Fruit fly (Drosophila melanogaster) whole organism, embryonic: ENCODE data around the gene Ogdh.
A peak's percentile ranks its signal among the peaks of the same experiment; 100 is the strongest.

Source experiments
- Ada2b ChIP-seq: fragments of 200-800 bp; sonication (Bioruptor generic); IDR thresholded peaks from 2 replicates; pipeline ENCODE4 v1.3.6; 2022; ENCODE audit warnings: missing biosample characterization, missing genetic modification characterization
- Atf3 ChIP-seq: fragments of 200-800 bp; sonication (Bioruptor generic); optimal IDR thresholded peaks from 3 replicates; lab custom pipeline; 2016; ENCODE audit warnings: missing biosample characterization, missing genetic modification characterization
- B-H2 ChIP-seq: fragments of 200-800 bp; sonication (Bioruptor generic); optimal IDR thresholded peaks from 2 replicates; lab custom pipeline; 2018; ENCODE audit warnings: missing biosample characterization, mild to moderate bottlenecking, missing genetic modification characterization
- Bdp1 ChIP-seq: fragments of 200-800 bp; sonication (Bioruptor generic); optimal IDR thresholded peaks from 3 replicates; lab custom pipeline; 2016; ENCODE audit warnings: missing biosample characterization, missing genetic modification characterization
- Blimp-1 ChIP-seq: fragments of 200-800 bp; sonication (Bioruptor generic); optimal IDR thresholded peaks from 3 replicates; lab custom pipeline; 2018; ENCODE audit warnings: missing biosample characterization, missing genetic modification characterization, mild to moderate bottlenecking, moderate library complexity, missing genetic modification reagents
- CG1024 ChIP-seq: fragments of 200-800 bp; sonication (Bioruptor generic); IDR thresholded peaks from 2 replicates; pipeline ENCODE4 v1.3.6; 2022; ENCODE audit warnings: missing biosample characterization, missing genetic modification characterization
- CG10654 ChIP-seq: fragments of 200-800 bp; sonication (Bioruptor generic); optimal IDR thresholded peaks from 2 replicates; lab custom pipeline; 2016; ENCODE audit warnings: missing biosample characterization, missing genetic modification characterization
- CG11560 ChIP-seq: fragments of 200-800 bp; sonication (Bioruptor generic); IDR thresholded peaks from 3 replicates; pipeline ENCODE4 v1.3.6; 2022; ENCODE audit warnings: missing biosample characterization, missing genetic modification characterization
- CG12299 ChIP-seq: fragments of 200-800 bp; sonication (Bioruptor generic); optimal IDR thresholded peaks from 2 replicates; lab custom pipeline; 2018; ENCODE audit warnings: missing biosample characterization, mild to moderate bottlenecking, missing genetic modification characterization
- CG1233 ChIP-seq: fragments of 200-800 bp; sonication (Bioruptor generic); optimal IDR thresholded peaks from 4 replicates; lab custom pipeline; 2018; ENCODE audit warnings: missing biosample characterization, mild to moderate bottlenecking, missing genetic modification characterization
- CG15073 ChIP-seq: fragments of 200-800 bp; sonication (Bioruptor generic); optimal IDR thresholded peaks from 2 replicates; lab custom pipeline; 2016; ENCODE audit warnings: missing biosample characterization, missing genetic modification characterization
- CG15269 ChIP-seq: fragments of 200-800 bp; sonication (Bioruptor generic); optimal IDR thresholded peaks from 2 replicates; lab custom pipeline; 2018; ENCODE audit warnings: missing biosample characterization, mild to moderate bottlenecking, missing genetic modification characterization, moderate library complexity
- CG1603 ChIP-seq: fragments of 200-800 bp; sonication (Bioruptor generic); optimal IDR thresholded peaks from 2 replicates; lab custom pipeline; 2019; ENCODE audit warnings: missing biosample characterization, mild to moderate bottlenecking, missing genetic modification characterization, moderate library complexity
- CG17328 ChIP-seq: fragments of 200-800 bp; sonication (Bioruptor generic); IDR thresholded peaks from 2 replicates; pipeline ENCODE4 v1.3.6; 2022; ENCODE audit warnings: missing biosample characterization, missing genetic modification characterization
- CG2875 ChIP-seq: fragments of 200-800 bp; sonication (Bioruptor generic); optimal IDR thresholded peaks from 2 replicates; lab custom pipeline; 2017; ENCODE audit warnings: missing biosample characterization, mild to moderate bottlenecking, missing genetic modification characterization, missing genetic modification reagents
- CG33557 ChIP-seq: fragments of 200-800 bp; sonication (Bioruptor generic); optimal IDR thresholded peaks from 2 replicates; lab custom pipeline; 2019; ENCODE audit warnings: missing biosample characterization, mild to moderate bottlenecking, missing genetic modification characterization, moderate library complexity
- CG3407 ChIP-seq: fragments of 200-800 bp; sonication (Bioruptor generic); optimal IDR thresholded peaks from 2 replicates; lab custom pipeline; 2018; ENCODE audit warnings: missing biosample characterization, mild to moderate bottlenecking, missing genetic modification characterization
- CG34224 ChIP-seq: fragments of 200-800 bp; sonication (Bioruptor generic); IDR thresholded peaks from 3 replicates; pipeline ENCODE4 v1.3.6; 2022; ENCODE audit warnings: missing biosample characterization, missing genetic modification characterization; ENCODE audit not compliant: partially characterized antibody
- CG34422 ChIP-seq: fragments of 200-800 bp; sonication (Bioruptor generic); IDR thresholded peaks from 3 replicates; pipeline ENCODE4 v1.3.6; 2022; ENCODE audit warnings: missing biosample characterization, missing genetic modification characterization
- CG5180 ChIP-seq: fragments of 200-800 bp; sonication (Bioruptor generic); optimal IDR thresholded peaks from 3 replicates; lab custom pipeline; 2017; ENCODE audit warnings: missing biosample characterization, missing genetic modification characterization, mild to moderate bottlenecking, moderate library complexity, missing genetic modification reagents
- CG6654 ChIP-seq: fragments of 200-800 bp; sonication (Bioruptor generic); optimal IDR thresholded peaks from 2 replicates; lab custom pipeline; 2017; ENCODE audit warnings: missing biosample characterization, mild to moderate bottlenecking, missing genetic modification characterization
- CG7928 ChIP-seq: fragments of 200-800 bp; sonication (Bioruptor generic); optimal IDR thresholded peaks from 2 replicates; lab custom pipeline; 2017; ENCODE audit warnings: missing biosample characterization, mild to moderate bottlenecking, missing genetic modification characterization
- CG8281 ChIP-seq: fragments of 200-800 bp; sonication (Bioruptor generic); optimal IDR thresholded peaks from 2 replicates; lab custom pipeline; 2018; ENCODE audit warnings: missing biosample characterization, mild to moderate bottlenecking, missing genetic modification characterization, moderate library complexity
- Dll ChIP-seq: fragments of 200-800 bp; sonication (Bioruptor generic); IDR thresholded peaks from 4 replicates; pipeline ENCODE4 v1.3.6; 2022; ENCODE audit warnings: missing biosample characterization, missing genetic modification characterization; ENCODE audit not compliant: partially characterized antibody
- Drgx ChIP-seq: fragments of 200-800 bp; sonication (Bioruptor generic); IDR thresholded peaks from 2 replicates; pipeline ENCODE4 v1.3.6; 2022; ENCODE audit warnings: missing biosample characterization, missing genetic modification characterization
- Hr51 ChIP-seq, 2 experiments: fragments of 200-800 bp; sonication (Bioruptor generic); optimal IDR thresholded peaks; 2 replicates in 1 of 2; 3 replicates in 1 of 2; lab custom pipeline; 2016 to 2018; ENCODE audit warnings: missing biosample characterization in 2 of 2, missing genetic modification characterization in 2 of 2, mild to moderate bottlenecking in 1 of 2, moderate library complexity in 1 of 2
- Kr ChIP-seq: fragments of 200-800 bp; sonication (Bioruptor generic); optimal IDR thresholded peaks from 2 replicates; lab custom pipeline; 2017; ENCODE audit warnings: missing biosample characterization, mild to moderate bottlenecking, missing genetic modification characterization
- Lpt ChIP-seq: fragments of >200 bp; optimal IDR thresholded peaks from 2 replicates; lab custom pipeline; 2018; ENCODE audit warnings: missing biosample characterization, missing genetic modification characterization
- Mes4 ChIP-seq: fragments of 200-800 bp; sonication (Bioruptor generic); optimal IDR thresholded peaks from 2 replicates; lab custom pipeline; 2016; ENCODE audit warnings: missing biosample characterization, missing genetic modification characterization
- Neu2 ChIP-seq: fragments of 200-800 bp; sonication (Bioruptor generic); optimal IDR thresholded peaks from 3 replicates; lab custom pipeline; 2016; ENCODE audit warnings: missing biosample characterization, missing genetic modification characterization, borderline replicate concordance
- PHDP ChIP-seq: fragments of 200-800 bp; sonication (Bioruptor generic); optimal IDR thresholded peaks from 3 replicates; lab custom pipeline; 2018; ENCODE audit warnings: missing biosample characterization, mild to moderate bottlenecking, missing genetic modification characterization, moderate library complexity
- Ravus ChIP-seq: fragments of 200-800 bp; sonication (Bioruptor generic); IDR thresholded peaks from 2 replicates; pipeline ENCODE4 v1.3.6; 2022; ENCODE audit warnings: missing biosample characterization, missing genetic modification characterization
- Scr ChIP-seq: fragments of 200-800 bp; sonication (Bioruptor generic); IDR thresholded peaks from 2 replicates; pipeline ENCODE4 v1.3.6; 2022; ENCODE audit warnings: missing biosample characterization, missing genetic modification characterization; ENCODE audit not compliant: partially characterized antibody
- Ssrp ChIP-seq: fragments of 200-800 bp; sonication (Bioruptor generic); optimal IDR thresholded peaks from 2 replicates; lab custom pipeline; 2018; ENCODE audit warnings: missing biosample characterization, mild to moderate bottlenecking, missing genetic modification characterization, moderate library complexity
- Tbp ChIP-seq: fragments of >200 bp; optimal IDR thresholded peaks from 2 replicates; lab custom pipeline; 2018; ENCODE audit warnings: missing biosample characterization, missing genetic modification characterization
- ab ChIP-seq: fragments of 200-800 bp; sonication (Bioruptor generic); optimal IDR thresholded peaks from 2 replicates; lab custom pipeline; 2016; ENCODE audit warnings: missing biosample characterization, missing genetic modification characterization
- bsh ChIP-seq, 2 experiments: fragments of 200-800 bp; sonication (Bioruptor generic); optimal IDR thresholded peaks; 2 replicates each; lab custom pipeline; 2017 to 2018; ENCODE audit warnings: mild to moderate bottlenecking in 2 of 2, missing biosample characterization in 2 of 2, missing genetic modification characterization in 2 of 2, moderate library complexity in 1 of 2
- cad ChIP-seq: fragments of >200 bp; optimal IDR thresholded peaks from 2 replicates; lab custom pipeline; 2017; ENCODE audit warnings: missing biosample characterization, missing genetic modification characterization
- ci ChIP-seq: fragments of 200-800 bp; sonication (Bioruptor generic); IDR thresholded peaks from 3 replicates; pipeline ENCODE4 v1.3.6; 2022; ENCODE audit warnings: missing biosample characterization, missing genetic modification characterization
- cwo ChIP-seq: fragments of 200-800 bp; sonication (Bioruptor generic); optimal IDR thresholded peaks from 3 replicates; lab custom pipeline; 2017; ENCODE audit warnings: missing biosample characterization, missing genetic modification characterization, mild to moderate bottlenecking, moderate library complexity, missing genetic modification reagents
- fd64A ChIP-seq: fragments of 200-800 bp; sonication (Bioruptor generic); optimal IDR thresholded peaks from 3 replicates; lab custom pipeline; 2018; ENCODE audit warnings: missing biosample characterization, mild to moderate bottlenecking, missing genetic modification characterization
- gcm2 ChIP-seq: fragments of 200-800 bp; sonication (Bioruptor generic); optimal IDR thresholded peaks from 2 replicates; lab custom pipeline; 2016; ENCODE audit warnings: missing biosample characterization, missing genetic modification characterization
- gem ChIP-seq: fragments of 200-800 bp; sonication (Bioruptor generic); optimal IDR thresholded peaks from 2 replicates; lab custom pipeline; 2019; ENCODE audit warnings: missing biosample characterization, mild to moderate bottlenecking, missing genetic modification characterization, moderate library complexity
- grn ChIP-seq: fragments of 200-800 bp; sonication (Bioruptor generic); optimal IDR thresholded peaks from 3 replicates; lab custom pipeline; 2017; ENCODE audit warnings: missing biosample characterization, missing genetic modification characterization
- odd ChIP-seq: fragments of 200-800 bp; sonication (Bioruptor generic); optimal IDR thresholded peaks from 2 replicates; lab custom pipeline; 2017; ENCODE audit warnings: missing biosample characterization, mild to moderate bottlenecking, missing genetic modification characterization
- pros ChIP-seq: fragments of 200-800 bp; sonication (Bioruptor generic); optimal IDR thresholded peaks from 3 replicates; lab custom pipeline; 2019; ENCODE audit warnings: missing biosample characterization, mild to moderate bottlenecking, missing genetic modification characterization, moderate library complexity
- salm ChIP-seq: fragments of 200-800 bp; sonication (Bioruptor generic); optimal IDR thresholded peaks from 2 replicates; lab custom pipeline; 2018; ENCODE audit warnings: missing biosample characterization, mild to moderate bottlenecking, missing genetic modification characterization
- sens ChIP-seq: fragments of 200-800 bp; sonication (Bioruptor generic); peaks from one replicate; lab custom pipeline; 2016; ENCODE audit warnings: missing biosample characterization, missing genetic modification characterization
- ttk ChIP-seq: fragments of 200-800 bp; sonication (Bioruptor generic); IDR thresholded peaks from 2 replicates; pipeline ENCODE4 v2.1.2; 2022; ENCODE audit warnings: missing biosample characterization, missing genetic modification characterization
- zen ChIP-seq: fragments of 200-800 bp; sonication (Bioruptor generic); optimal IDR thresholded peaks from 3 replicates; lab custom pipeline; 2018; ENCODE audit warnings: missing biosample characterization, mild to moderate bottlenecking, missing genetic modification characterization, moderate library complexity
- zf30C ChIP-seq: fragments of 200-800 bp; sonication (Bioruptor generic); optimal IDR thresholded peaks from 3 replicates; lab custom pipeline; 2018; ENCODE audit warnings: missing biosample characterization, mild to moderate bottlenecking, missing genetic modification characterization

Ogdh gene

DNA sequence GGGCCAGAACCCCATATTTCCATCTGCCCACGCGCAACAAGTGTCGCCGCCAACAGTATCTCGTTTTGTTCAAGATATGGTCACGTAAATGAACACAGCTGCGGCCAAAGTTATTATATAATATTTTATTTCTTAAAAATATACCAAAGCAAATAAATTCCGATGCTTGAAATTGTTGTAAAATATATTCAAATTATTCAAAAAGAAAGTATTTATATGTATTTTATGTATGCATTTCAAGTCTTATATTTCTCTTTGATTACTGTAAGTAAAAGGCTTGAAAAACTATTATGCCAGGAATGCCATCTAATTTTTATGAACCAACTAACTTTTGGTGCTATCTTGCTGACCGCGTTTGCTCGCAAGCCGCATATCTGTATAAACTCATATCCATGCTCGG lies 34.5 kb downstream of the Ogdh start (continued):
- TF ChIP-seq Blimp-1 (GFP tag; lab: Kevin White, UChicago), result peak; percentile 27
- no peak for TF ChIP-seq Kr (GFP tag; lab: Kevin White, UChicago)
- TF ChIP-seq Drgx (GFP tag; lab: Robert Waterston, UW), result peak; percentile 77
- TF ChIP-seq Neu2 (GFP tag; lab: Kevin White, UChicago), result no peak
- peak; percentile 43 for TF ChIP-seq Ssrp (tag; lab: Kevin White, UChicago)
- no peak for TF ChIP-seq CG15073 (GFP tag; lab: Kevin White, UChicago)
- no peak for TF ChIP-seq fd64A (GFP tag; lab: Kevin White, UChicago)
- peak; percentile 52 for TF ChIP-seq PHDP (tag; lab: Kevin White, UChicago)
- peak; percentile 11 for TF ChIP-seq grn (GFP tag; lab: Kevin White, UChicago)
- TF ChIP-seq gem (tag; lab: Kevin White, UChicago), result no peak
- no peak for TF ChIP-seq cad (GFP tag; lab: Kevin White, UChicago)
- no peak for TF ChIP-seq zf30C (GFP tag; lab: Kevin White, UChicago)
- TF ChIP-seq CG10654 (GFP tag; lab: Kevin White, UChicago), result no peak
- TF ChIP-seq Ada2b (GFP tag; lab: Robert Waterston, UW), result no peak
- TF ChIP-seq CG3407 (GFP tag; lab: Kevin White, UChicago), result no peak
- no peak for TF ChIP-seq CG1603 (tag; lab: Kevin White, UChicago)
- peak; percentile 68 for TF ChIP-seq CG15269 (tag; lab: Kevin White, UChicago)
- TF ChIP-seq CG2875 (GFP tag; lab: Kevin White, UChicago), result no peak
- TF ChIP-seq Lpt, result no peak
- no peak for TF ChIP-seq Ravus (GFP tag; lab: Robert Waterston, UW)
- no peak for TF ChIP-seq CG11560
- no peak for TF ChIP-seq ci (GFP tag; lab: Robert Waterston, UW)
- TF ChIP-seq CG34224 (GFP tag; lab: Robert Waterston, UW), result no peak
- TF ChIP-seq CG7928 (GFP tag; lab: Kevin White, UChicago), result no peak
- 0 out of 2 replicates have a peak, but pooled peaks have one; percentile 4 for TF ChIP-seq CG17328 (GFP tag; lab: Robert Waterston, UW)
- TF ChIP-seq Scr (GFP tag; lab: Robert Waterston, UW), result no peak
- TF ChIP-seq Atf3 (GFP tag; lab: Kevin White, UChicago), result no peak
- TF ChIP-seq Mes4 (GFP tag; lab: Kevin White, UChicago), result no peak
- no peak for TF ChIP-seq CG1024 (GFP tag; lab: Robert Waterston, UW)
- no peak for TF ChIP-seq CG5180 (GFP tag; lab: Kevin White, UChicago)
- TF ChIP-seq sens (GFP tag; lab: Kevin White, UChicago), result peak; percentile 71
- no peak for TF ChIP-seq ab (GFP tag; lab: Kevin White, UChicago)
- TF ChIP-seq salm, result no peak
- peak in 1 of 2 experiments; percentile 69 for TF ChIP-seq Hr51 (GFP tag; optimal IDR thresholded peaks at IDR 0.05; lab: Kevin White, UChicago)
- peak; percentile 37 to 53 for TF ChIP-seq bsh (GFP tag; optimal IDR thresholded peaks at IDR 0.05; lab: Kevin White, UChicago)
- TF ChIP-seq CG34422 (GFP tag; lab: Robert Waterston, UW), result no peak
- no peak for TF ChIP-seq CG6654
- TF ChIP-seq ttk (GFP tag; lab: Robert Waterston, UW), result 0 out of 2 replicates have a peak, but pooled peaks have one; percentile 18
- TF ChIP-seq Bdp1 (GFP tag; lab: Kevin White, UChicago), result no peak
- no peak for TF ChIP-seq zen (tag; lab: Kevin White, UChicago)
- no peak for TF ChIP-seq Dll
- TF ChIP-seq CG1233 (GFP tag; lab: Kevin White, UChicago), result no peak
- no peak for TF ChIP-seq CG8281 (tag; lab: Kevin White, UChicago)
- no peak for TF ChIP-seq CG12299 (tag; lab: Kevin White, UChicago)
- no peak for TF ChIP-seq cwo (GFP tag; lab: Kevin White, UChicago)
- TF ChIP-seq gcm2 (GFP tag; lab: Kevin White, UChicago), result no peak
- TF ChIP-seq CG33557 (GFP tag; lab: Kevin White, UChicago), result peak; percentile 14
- no peak for TF ChIP-seq B-H2 (GFP tag; lab: Kevin White, UChicago)
- TF ChIP-seq odd (GFP tag; lab: Kevin White, UChicago), result peak; percentile 45
- no peak for TF ChIP-seq pros
- no peak for TF ChIP-seq Tbp (GFP tag; lab: Kevin White, UChicago)
